Worm (Caenorhabditis elegans) whole organism, young adult: ENCODE measurements around the gene F14F9.8.

Experiments used
- C17E4.6 ChIP-seq: fragments of 200-800 bp; sonication (Bioruptor generic); IDR thresholded peaks from 2 replicates; pipeline ENCODE4 v1.3.6; 2022; ENCODE audit warnings: missing genetic modification reagents, missing genetic modification characterization, missing compliant biosample characterization
- F22D6.2 ChIP-seq: sonication (generic microtip); optimal IDR thresholded peaks from 2 replicates; lab custom pipeline; 2016; ENCODE audit warnings: mild to moderate bottlenecking, missing genetic modification characterization, missing compliant biosample characterization
- F23B12.7 ChIP-seq: sonication (generic microtip); optimal IDR thresholded peaks from 2 replicates; lab custom pipeline; 2017; ENCODE audit warnings: missing genetic modification characterization, mild to moderate bottlenecking, missing compliant biosample characterization, antibody characterized with exemption, moderate library complexity; ENCODE audit not compliant: insufficient read depth
- F52B5.7 ChIP-seq: sonication (generic microtip); optimal IDR thresholded peaks from 2 replicates; lab custom pipeline; 2016; ENCODE audit warnings: mild to moderate bottlenecking, missing genetic modification characterization, missing compliant biosample characterization
- T26A5.8 ChIP-seq: sonication (generic microtip); optimal IDR thresholded peaks from 2 replicates; lab custom pipeline; 2016; ENCODE audit warnings: missing genetic modification characterization, missing compliant biosample characterization
- Y53F4B.3 ChIP-seq: fragments of 200-800 bp; sonication (Bioruptor generic); IDR thresholded peaks from 2 replicates; pipeline ENCODE4 v1.3.6; 2022; ENCODE audit warnings: missing genetic modification reagents, missing genetic modification characterization, missing compliant biosample characterization
- Y67H2A.10 ChIP-seq: fragments of 200-800 bp; sonication (Bioruptor generic); conservative IDR thresholded peaks from 2 replicates; pipeline ENCODE4 v1.3.6; 2022; ENCODE audit warnings: missing genetic modification reagents, missing genetic modification characterization, missing compliant biosample characterization
- attf-5 ChIP-seq: fragments of 200-800 bp; sonication (Bioruptor generic); optimal IDR thresholded peaks from 2 replicates; lab custom pipeline; 2018; ENCODE audit warnings: mild to moderate bottlenecking, missing genetic modification characterization, missing compliant biosample characterization
- bed-1 ChIP-seq: fragments of 200-800 bp; sonication (Bioruptor generic); IDR thresholded peaks from 2 replicates; pipeline ENCODE4 v1.3.6; 2022; ENCODE audit warnings: missing genetic modification reagents, missing genetic modification characterization, missing compliant biosample characterization
- cebp-1 ChIP-seq, 2 experiments: fragments of 200-800 bp in 1 of 2; sonication (Bioruptor generic) in 1 of 2; sonication (generic microtip) in 1 of 2; IDR thresholded peaks in 1 of 2; optimal IDR thresholded peaks in 1 of 2; 2 replicates each; pipeline versions ENCODE4 v1.3.6 to Lab custom; 2017 to 2022; ENCODE audit warnings: missing compliant biosample characterization in 2 of 2, missing genetic modification characterization in 2 of 2, mild to moderate bottlenecking in 1 of 2, missing genetic modification reagents in 1 of 2, moderate library complexity in 1 of 2
- ceh-58 ChIP-seq: fragments of 200-800 bp; sonication (Bioruptor generic); IDR thresholded peaks from 2 replicates; pipeline ENCODE4 v1.3.6; 2022; ENCODE audit warnings: missing genetic modification characterization, missing compliant biosample characterization
- chd-7 ChIP-seq: sonication (generic microtip); optimal IDR thresholded peaks from 2 replicates; lab custom pipeline; 2016; ENCODE audit warnings: mild to moderate bottlenecking, missing genetic modification characterization, moderate library complexity, missing compliant biosample characterization
- dpff-1 ChIP-seq: sonication (generic microtip); optimal IDR thresholded peaks from 2 replicates; lab custom pipeline; 2017; ENCODE audit warnings: mild to moderate bottlenecking, missing genetic modification characterization, missing compliant biosample characterization
- dpl-1 ChIP-seq: fragments of 150-350 bp; optimal IDR thresholded peaks from 2 replicates; lab custom pipeline; 2014; ENCODE audit warnings: missing biosample characterization, missing genetic modification reagents, missing genetic modification characterization
- hlh-12 ChIP-seq: sonication (generic microtip); optimal IDR thresholded peaks from 2 replicates; lab custom pipeline; 2016; ENCODE audit warnings: missing genetic modification characterization, missing compliant biosample characterization
- lag-1 ChIP-seq: fragments of 200-800 bp; sonication (Bioruptor generic); IDR thresholded peaks from 2 replicates; pipeline ENCODE4 v1.3.6; 2022; ENCODE audit warnings: missing genetic modification reagents, missing genetic modification characterization, missing compliant biosample characterization
- let-526 ChIP-seq: fragments of 200-800 bp; sonication (Bioruptor generic); IDR thresholded peaks from 2 replicates; pipeline ENCODE4 v1.3.6; 2022; ENCODE audit warnings: missing genetic modification reagents, missing genetic modification characterization, missing compliant biosample characterization
- lin-26 ChIP-seq: fragments of 200-800 bp; sonication (Bioruptor generic); IDR thresholded peaks from 2 replicates; pipeline ENCODE4 v1.3.6; 2022; ENCODE audit warnings: missing genetic modification reagents, missing genetic modification characterization, missing compliant biosample characterization
- lsl-1 ChIP-seq: fragments of 200-800 bp; sonication (Bioruptor generic); optimal IDR thresholded peaks from 2 replicates; lab custom pipeline; 2018; ENCODE audit warnings: mild to moderate bottlenecking, missing genetic modification characterization, moderate library complexity, missing compliant biosample characterization
- lsy-27 ChIP-seq: sonication (generic microtip); optimal IDR thresholded peaks from 2 replicates; lab custom pipeline; 2017; ENCODE audit warnings: missing genetic modification characterization, mild to moderate bottlenecking, missing compliant biosample characterization, antibody characterized with exemption, missing genotype, borderline replicate concordance; ENCODE audit not compliant: insufficient read depth
- madf-8 ChIP-seq: fragments of 200-800 bp; sonication (Bioruptor generic); conservative IDR thresholded peaks from 2 replicates; pipeline ENCODE4 v1.3.6; 2022; ENCODE audit warnings: missing genetic modification reagents, missing genetic modification characterization, missing compliant biosample characterization
- mes-4 ChIP-seq: sonication (generic microtip); optimal IDR thresholded peaks from 2 replicates; lab custom pipeline; 2016; ENCODE audit warnings: missing genotype, missing genetic modification characterization, missing compliant biosample characterization
- nfya-1 ChIP-seq: sonication (generic microtip); optimal IDR thresholded peaks from 2 replicates; lab custom pipeline; 2017; ENCODE audit warnings: antibody characterized with exemption, missing compliant biosample characterization, missing genetic modification characterization, borderline replicate concordance; ENCODE audit not compliant: insufficient read depth
- nfya-2 ChIP-seq: fragments of 200-800 bp; sonication (Bioruptor generic); IDR thresholded peaks from 2 replicates; pipeline ENCODE4 v1.3.6; 2022; ENCODE audit warnings: missing genetic modification reagents, missing genetic modification characterization, missing compliant biosample characterization
- nhr-120 ChIP-seq: fragments of 200-800 bp; sonication (Bioruptor generic); IDR thresholded peaks from 2 replicates; pipeline ENCODE4 v1.3.6; 2022; ENCODE audit warnings: missing genetic modification characterization, missing compliant biosample characterization
- nhr-80 ChIP-seq: sonication (generic microtip); optimal IDR thresholded peaks from 2 replicates; lab custom pipeline; 2016; ENCODE audit warnings: missing genetic modification characterization, missing compliant biosample characterization
- snpc-1.3 ChIP-seq: sonication (generic microtip); optimal IDR thresholded peaks from 2 replicates; lab custom pipeline; 2017; ENCODE audit warnings: missing genetic modification characterization, mild to moderate bottlenecking, missing compliant biosample characterization, antibody characterized with exemption, moderate library complexity, missing genotype, missing genetic modification reagents; ENCODE audit not compliant: insufficient read depth
- snpc-3.4 ChIP-seq: sonication (generic microtip); optimal IDR thresholded peaks from 2 replicates; lab custom pipeline; 2017; ENCODE audit warnings: missing genetic modification characterization, mild to moderate bottlenecking, missing compliant biosample characterization, antibody characterized with exemption, moderate library complexity, missing genotype, missing genetic modification reagents
- tbx-9 ChIP-seq: sonication (generic microtip); optimal IDR thresholded peaks from 2 replicates; lab custom pipeline; 2016; ENCODE audit warnings: borderline replicate concordance, missing genetic modification characterization, inconsistent platforms, missing compliant biosample characterization
- xnd-1 ChIP-seq: sonication (generic microtip); optimal IDR thresholded peaks from 2 replicates; lab custom pipeline; 2016; ENCODE audit warnings: missing genotype, missing genetic modification reagents, missing genetic modification characterization, missing compliant biosample characterization
- ztf-25 ChIP-seq: fragments of 200-800 bp; sonication (Bioruptor generic); IDR thresholded peaks from 2 replicates; pipeline ENCODE4 v1.3.6; 2022; ENCODE audit warnings: missing genetic modification reagents, missing genetic modification characterization, missing compliant biosample characterization
- ztf-28 ChIP-seq: fragments of 200-800 bp; sonication (Bioruptor generic); IDR thresholded peaks from 2 replicates; pipeline ENCODE4 v1.3.6; 2022; ENCODE audit warnings: missing genetic modification reagents, missing genetic modification characterization, missing compliant biosample characterization
- ztf-3 ChIP-seq: fragments of 200-800 bp; sonication (Bioruptor generic); optimal IDR thresholded peaks from 2 replicates; lab custom pipeline; 2018; ENCODE audit warnings: mild to moderate bottlenecking, missing genetic modification characterization, missing compliant biosample characterization
- ztf-6 ChIP-seq: fragments of 200-800 bp; sonication (Bioruptor generic); IDR thresholded peaks from 2 replicates; pipeline ENCODE4 v1.3.6; 2022; ENCODE audit warnings: missing genetic modification reagents, missing genetic modification characterization, missing compliant biosample characterization

Gene F14F9.8

ce11 chrV:5110684-5111083, 19.4 kb upstream of the F14F9.8 start, which contains the start of gene ugt-63:
TSS of gene ugt-63 (minus strand) at chrV:5110772.
- TF ChIP-seq ceh-58 (GFP tag; lab: Robert Waterston, UW) (0 out of 2 replicates have a peak, but pooled peaks have one; percentile 18), ztf-6 (GFP tag; lab: Robert Waterston, UW) (no peak)
- TF ChIP-seq, all 124 proteins: peak for 1

ce11 chrV:5113654-5114053, 16.5 kb upstream of the F14F9.8 start, which contains the start of gene C04F5.8:
TSS of gene C04F5.8 (minus strand) at chrV:5113754.
- TF ChIP-seq chd-7 (tag; lab: Kevin White, UChicago) (no peak), lsl-1 (GFP tag; lab: Kevin White, UChicago) (peak; percentile 38)

ce11 chrV:5119109-5119508, 11.0 kb upstream of the F14F9.8 start, which contains the start of gene C04F5.9:
TSS of gene C04F5.9 (minus strand) at chrV:5119209.
- TF ChIP-seq F22D6.2 (tag; lab: Kevin White, UChicago), result no peak
- TF ChIP-seq Y67H2A.10 (GFP tag; lab: Robert Waterston, UW), result no peak
- no peak for TF ChIP-seq C17E4.6 (GFP tag; lab: Robert Waterston, UW)
- TF ChIP-seq lsy-27 (tag; lab: Kevin White, UChicago), result no peak
- TF ChIP-seq madf-8 (GFP tag; lab: Robert Waterston, UW), result no peak
- no peak for TF ChIP-seq hlh-12 (tag; lab: Kevin White, UChicago)
- no peak for TF ChIP-seq T26A5.8 (tag; lab: Kevin White, UChicago)
- no peak for TF ChIP-seq lin-26 (GFP tag; lab: Robert Waterston, UW)
- no peak for TF ChIP-seq dpff-1 (tag; lab: Kevin White, UChicago)
- TF ChIP-seq F23B12.7 (tag; lab: Kevin White, UChicago), result no peak
- no peak for TF ChIP-seq bed-1
- TF ChIP-seq let-526 (GFP tag; lab: Robert Waterston, UW), result no peak
- TF ChIP-seq nfya-2 (GFP tag; lab: Robert Waterston, UW), result no peak
- TF ChIP-seq Y53F4B.3 (GFP tag; lab: Robert Waterston, UW), result no peak
- TF ChIP-seq dpl-1 (GFP tag; lab: Kevin White, UChicago), result no peak
- no peak for TF ChIP-seq snpc-1.3
- no peak for TF ChIP-seq cebp-1 (GFP tag; IDR thresholded peaks at IDR 0.05; lab: Robert Waterston, UW)
- TF ChIP-seq cebp-1 (tag; optimal IDR thresholded peaks at IDR 0.05; lab: Kevin White, UChicago), result no peak
- TF ChIP-seq ztf-28 (GFP tag; lab: Robert Waterston, UW), result no peak
- TF ChIP-seq ztf-3, result no peak
- TF ChIP-seq, all 124 proteins: peak for 0

ce11 chrV:5119679-5120078, 10.4 kb upstream of the F14F9.8 start, which contains the start of gene sid-1:
TSS of gene sid-1 (plus strand) at chrV:5119970.
- TF ChIP-seq nfya-1 (no peak), ztf-25 (GFP tag; lab: Robert Waterston, UW) (no peak), nhr-120 (GFP tag; lab: Robert Waterston, UW) (no peak), lag-1 (GFP tag; lab: Robert Waterston, UW) (no peak), nhr-80 (tag; lab: Kevin White, UChicago) (peak; percentile 24)

- TF ChIP-seq mes-4 (tag; lab: Kevin White, UChicago), result no peak
Observed at ce11 chrV:5126793-5127192, 3.3 kb upstream of the F14F9.8 start, which contains the start of gene F14F9.5. TSS of gene F14F9.5 (plus strand) at chrV:5127093.

ce11 chrV:5131380-5131779, 1.3 kb downstream of the F14F9.8 start:
- TF ChIP-seq tbx-9 (tag; lab: Kevin White, UChicago) (no peak), xnd-1 (tag; lab: Kevin White, UChicago) (no peak), snpc-3.4 (no peak), attf-5 (GFP tag; lab: Kevin White, UChicago) (peak; percentile 44), F52B5.7 (no peak), cebp-1 (GFP tag; IDR thresholded peaks at IDR 0.05; lab: Robert Waterston, UW) (peak; percentile 97), cebp-1 (tag; optimal IDR thresholded peaks at IDR 0.05; lab: Kevin White, UChicago) (peak; percentile 99)
